Worm (Caenorhabditis elegans) whole organism, mixed stage, embryonic: ENCODE data around the gene F26A1.3.

Experiments
- M03D4.4 ChIP-seq: sonication (generic microtip); optimal IDR thresholded peaks from 2 replicates; lab custom pipeline; 2017; ENCODE audit warnings: mild to moderate bottlenecking, missing genetic modification characterization, missing compliant biosample characterization
- bed-3 ChIP-seq: fragments of 200-800 bp; sonication (Bioruptor generic); optimal IDR thresholded peaks from 3 replicates; lab custom pipeline; 2018; ENCODE audit warnings: mild to moderate bottlenecking, missing genetic modification characterization, moderate library complexity, missing compliant biosample characterization
- blmp-1 ChIP-seq: fragments of 150-350 bp; optimal IDR thresholded peaks from 2 replicates; lab custom pipeline; 2014; ENCODE audit warnings: missing biosample characterization, missing genetic modification characterization
- ceh-39 ChIP-seq: fragments of 150-350 bp; optimal IDR thresholded peaks from 2 replicates; lab custom pipeline; 2014; ENCODE audit warnings: missing biosample characterization, missing genetic modification characterization
- ceh-43 ChIP-seq: fragments of 200-800 bp; sonication (Bioruptor generic); optimal IDR thresholded peaks from 2 replicates; lab custom pipeline; 2018; ENCODE audit warnings: mild to moderate bottlenecking, missing genetic modification characterization, moderate library complexity, missing compliant biosample characterization
- ceh-83 ChIP-seq: fragments of 200-800 bp; sonication (Bioruptor generic); optimal IDR thresholded peaks from 2 replicates; lab custom pipeline; 2018; ENCODE audit warnings: mild to moderate bottlenecking, missing genetic modification characterization, missing compliant biosample characterization
- ces-1 ChIP-seq: fragments of 150-350 bp; optimal IDR thresholded peaks from 2 replicates; lab custom pipeline; 2014; ENCODE audit warnings: missing biosample characterization, missing genetic modification reagents, missing genetic modification characterization
- cnd-1 ChIP-seq: fragments of 200-800 bp; sonication (Bioruptor generic); optimal IDR thresholded peaks from 2 replicates; lab custom pipeline; 2018; ENCODE audit warnings: mild to moderate bottlenecking, missing genetic modification characterization, missing compliant biosample characterization
- drap-1 ChIP-seq: fragments of 200-800 bp; sonication (Bioruptor generic); optimal IDR thresholded peaks from 3 replicates; lab custom pipeline; 2018; ENCODE audit warnings: mild to moderate bottlenecking, missing genetic modification characterization, missing compliant biosample characterization
- elt-1 ChIP-seq: sonication (generic microtip); optimal IDR thresholded peaks from 2 replicates; lab custom pipeline; 2017; ENCODE audit warnings: missing genetic modification characterization, mild to moderate bottlenecking, missing compliant biosample characterization, antibody characterized with exemption, moderate library complexity, borderline replicate concordance; ENCODE audit not compliant: insufficient read depth
- elt-3 ChIP-seq: fragments of 150-350 bp; optimal IDR thresholded peaks from 2 replicates; lab custom pipeline; 2014; ENCODE audit warnings: missing biosample characterization, missing genetic modification characterization
- flh-1 ChIP-seq: fragments of 200-800 bp; sonication (Bioruptor generic); optimal IDR thresholded peaks from 2 replicates; lab custom pipeline; 2018; ENCODE audit warnings: mild to moderate bottlenecking, missing genetic modification characterization, moderate library complexity, missing compliant biosample characterization
- hlh-1 ChIP-seq: fragments of 150-350 bp; optimal IDR thresholded peaks from 2 replicates; lab custom pipeline; 2014; ENCODE audit warnings: missing biosample characterization, missing genetic modification reagents, missing genetic modification characterization
- lin-13 ChIP-seq: fragments of 150-350 bp; optimal IDR thresholded peaks from 2 replicates; lab custom pipeline; 2014; ENCODE audit warnings: missing biosample characterization, missing genetic modification characterization
- lin-32 ChIP-seq: fragments of 200-800 bp; sonication (Bioruptor generic); optimal IDR thresholded peaks from 2 replicates; lab custom pipeline; 2018; ENCODE audit warnings: mild to moderate bottlenecking, missing genetic modification characterization, missing compliant biosample characterization
- lsy-2 ChIP-seq: fragments of 150-350 bp; optimal IDR thresholded peaks from 2 replicates; lab custom pipeline; 2014; ENCODE audit warnings: missing biosample characterization, missing genetic modification characterization
- mab-5 ChIP-seq: fragments of 150-350 bp; optimal IDR thresholded peaks from 2 replicates; lab custom pipeline; 2014; ENCODE audit warnings: missing biosample characterization, missing genetic modification characterization
- mep-1 ChIP-seq: fragments of 150-350 bp; optimal IDR thresholded peaks from 2 replicates; lab custom pipeline; 2017; ENCODE audit warnings: missing biosample characterization, missing genetic modification reagents, missing genetic modification characterization, inconsistent platforms
- mls-2 ChIP-seq: sonication (generic microtip); optimal IDR thresholded peaks from 2 replicates; lab custom pipeline; 2016; ENCODE audit warnings: mild to moderate bottlenecking, missing genetic modification characterization, moderate library complexity, missing compliant biosample characterization
- nhr-12 ChIP-seq: fragments of 150-350 bp; optimal IDR thresholded peaks from 2 replicates; lab custom pipeline; 2014; ENCODE audit warnings: missing biosample characterization, missing genetic modification characterization
- nhr-2 ChIP-seq: fragments of 150-350 bp; optimal IDR thresholded peaks from 2 replicates; lab custom pipeline; 2014; ENCODE audit warnings: missing biosample characterization, missing genetic modification characterization
- nhr-76 ChIP-seq: sonication (generic microtip); optimal IDR thresholded peaks from 2 replicates; lab custom pipeline; 2017; ENCODE audit warnings: missing biosample characterization, missing genetic modification characterization
- pha-4 ChIP-seq: fragments of 150-350 bp; optimal IDR thresholded peaks from 2 replicates; lab custom pipeline; 2018; ENCODE audit warnings: missing biosample characterization, missing genetic modification reagents, missing genetic modification characterization
- sem-2 ChIP-seq: fragments of 200-800 bp; sonication (Bioruptor generic); optimal IDR thresholded peaks from 2 replicates; lab custom pipeline; 2018; ENCODE audit warnings: mild to moderate bottlenecking, missing genetic modification characterization, missing compliant biosample characterization
- snpc-4 ChIP-seq: fragments of 150-350 bp; optimal IDR thresholded peaks from 2 replicates; lab custom pipeline; 2014; ENCODE audit warnings: missing biosample characterization, missing genetic modification characterization
- sptf-1 ChIP-seq: sonication (generic microtip); optimal IDR thresholded peaks from 2 replicates; lab custom pipeline; 2017; ENCODE audit warnings: mild to moderate bottlenecking, missing genetic modification characterization, moderate library complexity, missing compliant biosample characterization
- tbx-8 ChIP-seq: fragments of 200-800 bp; sonication (Bioruptor generic); optimal IDR thresholded peaks from 2 replicates; lab custom pipeline; 2018; ENCODE audit warnings: mild to moderate bottlenecking, missing genetic modification characterization, moderate library complexity, missing compliant biosample characterization
- unc-120 ChIP-seq: sonication (generic microtip); optimal IDR thresholded peaks from 2 replicates; lab custom pipeline; 2017; ENCODE audit warnings: missing genetic modification characterization, missing compliant biosample characterization; ENCODE audit not compliant: poor library complexity, severe bottlenecking
- unc-39 ChIP-seq: fragments of 150-350 bp; optimal IDR thresholded peaks from 2 replicates; lab custom pipeline; 2014; ENCODE audit warnings: missing biosample characterization, missing genetic modification characterization
- unc-62 ChIP-seq: fragments of 150-350 bp; optimal IDR thresholded peaks from 2 replicates; lab custom pipeline; 2014; ENCODE audit warnings: missing biosample characterization, missing genetic modification reagents, missing genetic modification characterization
- zip-8 ChIP-seq: fragments of 150-350 bp; optimal IDR thresholded peaks from 2 replicates; lab custom pipeline; 2014; ENCODE audit warnings: missing biosample characterization, missing genetic modification characterization
- ztf-11 ChIP-seq: fragments of 150-350 bp; optimal IDR thresholded peaks from 2 replicates; lab custom pipeline; 2014; ENCODE audit warnings: missing biosample characterization, missing genetic modification characterization

Gene F26A1.3

ce11 chrIII:4856109-4856508 is 29.4 kb downstream of the F26A1.3 start, which contains the start of gene C35D10.7:
C35D10.7 (plus strand) TSS chrIII:4856193.
- TF ChIP-seq tbx-8 (GFP tag; lab: Kevin White, UChicago) (no peak), lin-13 (no peak), ztf-11 (tag; lab: Kevin White, UChicago) (no peak), unc-120 (tag; lab: Kevin White, UChicago) (no peak), blmp-1 (no peak), bed-3 (GFP tag; lab: Kevin White, UChicago) (no peak), unc-62 (no peak), nhr-12 (no peak), snpc-4 (no peak), lin-32 (GFP tag; lab: Kevin White, UChicago) (no peak), ces-1 (GFP tag; lab: Kevin White, UChicago) (no peak), mep-1 (no peak), flh-1 (no peak), nhr-76 (no peak), sem-2 (GFP tag; lab: Kevin White, UChicago) (no peak), lsy-2 (no peak), ceh-83 (GFP tag; lab: Kevin White, UChicago) (no peak), M03D4.4 (tag; lab: Kevin White, UChicago) (no peak)
- TF ChIP-seq, all 35 proteins: peak for 0

DNA sequence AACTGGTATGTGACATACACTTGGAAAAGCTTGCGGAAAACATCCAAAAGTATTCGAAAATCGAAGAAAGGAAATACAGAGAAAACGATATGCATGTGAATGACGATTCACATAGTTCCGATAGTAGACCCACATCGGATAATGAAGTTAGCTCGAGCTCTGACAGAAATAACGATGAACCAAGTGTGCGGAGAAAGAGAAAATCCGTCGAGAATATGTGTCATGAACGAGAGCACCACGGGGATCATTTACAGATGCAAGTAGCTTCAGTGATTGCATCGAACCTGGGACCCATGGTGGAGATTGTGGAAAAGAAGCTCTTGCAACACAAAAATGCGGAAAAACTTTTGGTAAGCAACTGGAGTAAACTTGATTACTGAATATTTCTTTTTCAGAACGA is 30.3 kb downstream of the F26A1.3 start:
- TF ChIP-seq sptf-1 (tag; lab: Kevin White, UChicago) (no peak), hlh-1 (tag; lab: Kevin White, UChicago) (no peak), flh-1 (no peak), unc-62 (no peak), mep-1 (no peak), lin-13 (no peak), blmp-1 (no peak), ceh-43 (GFP tag; lab: Kevin White, UChicago) (no peak), mls-2 (no peak), ceh-83 (GFP tag; lab: Kevin White, UChicago) (no peak), nhr-12 (no peak), lsy-2 (no peak), mab-5 (no peak), drap-1 (GFP tag; lab: Kevin White, UChicago) (no peak), elt-1 (tag; lab: Kevin White, UChicago) (no peak), nhr-2 (tag; lab: Kevin White, UChicago) (no peak), snpc-4 (no peak)

DNA sequence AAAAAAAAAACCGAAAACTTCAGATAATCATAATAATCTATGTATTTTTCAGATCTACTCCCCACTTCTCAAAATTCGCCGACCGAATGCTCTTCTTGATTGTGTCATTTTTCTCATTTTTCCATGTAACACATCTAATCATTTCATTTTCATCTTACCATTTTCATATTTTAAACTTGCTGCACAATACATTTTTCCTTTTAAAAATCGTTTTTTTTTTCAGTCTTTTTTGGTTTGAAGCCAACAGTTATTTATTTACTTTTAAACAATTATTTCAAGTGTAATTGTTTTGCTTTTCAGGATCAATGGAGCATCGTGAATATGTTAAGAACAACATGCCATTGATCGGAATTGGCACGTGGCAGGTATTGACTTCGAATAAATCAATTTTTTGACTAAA is 32.3 kb downstream of the F26A1.3 start, which contains the start of gene C35D10.6:
TSS of gene C35D10.6 (plus strand) at position 301 of the 400 bp plus-strand sequence.
- TF ChIP-seq tbx-8 (GFP tag; lab: Kevin White, UChicago) (no peak), ceh-83 (GFP tag; lab: Kevin White, UChicago) (no peak), pha-4 (tag; lab: Kevin White, UChicago) (no peak), nhr-2 (tag; lab: Kevin White, UChicago) (no peak), lin-13 (no peak), unc-120 (tag; lab: Kevin White, UChicago) (no peak), lsy-2 (no peak), ces-1 (GFP tag; lab: Kevin White, UChicago) (no peak), ceh-39 (tag; lab: Kevin White, UChicago) (no peak), zip-8 (tag; lab: Kevin White, UChicago) (no peak), bed-3 (GFP tag; lab: Kevin White, UChicago) (no peak), cnd-1 (tag; lab: Kevin White, UChicago) (no peak), elt-3 (tag; lab: Kevin White, UChicago) (no peak)

- TF ChIP-seq cnd-1 (tag; lab: Kevin White, UChicago) (no peak), flh-1 (no peak), sptf-1 (tag; lab: Kevin White, UChicago) (no peak), nhr-2 (tag; lab: Kevin White, UChicago) (no peak), unc-39 (tag; lab: Kevin White, UChicago) (no peak), M03D4.4 (tag; lab: Kevin White, UChicago) (no peak), snpc-4 (no peak), lin-32 (GFP tag; lab: Kevin White, UChicago) (no peak), ceh-83 (GFP tag; lab: Kevin White, UChicago) (no peak), elt-3 (tag; lab: Kevin White, UChicago) (no peak), sem-2 (GFP tag; lab: Kevin White, UChicago) (no peak), mab-5 (no peak), blmp-1 (no peak)
Measured at ce11 chrIII:4861744-4862401, 35.2 kb downstream of the F26A1.3 start, which contains the start of the genes C35D10.10 and C35D10.5. C35D10.10 (minus strand) TSS chrIII:4861794. C35D10.5 (plus strand) TSS chrIII:4862351.
